Worm (Caenorhabditis elegans) whole organism, L2 larva: ENCODE results near the gene nep-12.

Experiments
- alr-1 ChIP-seq: fragments of 150-350 bp; optimal IDR thresholded peaks from 2 replicates; lab custom pipeline; 2014; ENCODE audit warnings: missing biosample characterization, missing genetic modification characterization
- blmp-1 ChIP-seq: sonication (generic microtip); optimal IDR thresholded peaks from 2 replicates; lab custom pipeline; 2017; ENCODE audit warnings: missing genetic modification characterization, mild to moderate bottlenecking, missing compliant biosample characterization, antibody characterized with exemption, moderate library complexity; ENCODE audit not compliant: insufficient read depth
- lsy-2 ChIP-seq, 2 experiments: fragments of 150-350 bp in 1 of 2; sonication (generic microtip) in 1 of 2; optimal IDR thresholded peaks; 2 replicates each; lab custom pipeline; 2014 to 2017; ENCODE audit warnings: missing biosample characterization in 2 of 2, missing genetic modification characterization in 2 of 2
- nhr-21 ChIP-seq: fragments of 150-350 bp; optimal IDR thresholded peaks from 2 replicates; lab custom pipeline; 2014; ENCODE audit warnings: missing biosample characterization, missing genetic modification characterization
- unc-55 ChIP-seq: fragments of 150-350 bp; sonication (generic microtip); optimal IDR thresholded peaks from 3 replicates; lab custom pipeline; 2014; ENCODE audit warnings: missing biosample characterization, missing genetic modification reagents, missing genetic modification characterization

Gene nep-12

ce11 chrII:4726120-4726519 lies 58.2 kb downstream of the nep-12 start, which contains the start of gene F10G7.10:
TSS of gene F10G7.10 (minus strand) at chrII:4726264.
- peak in 1 of 2 experiments; percentile 35 for TF ChIP-seq lsy-2 (tag; optimal IDR thresholded peaks at IDR 0.05; lab: Kevin White, UChicago)
- TF ChIP-seq unc-55 = peak; percentile 24
- no peak for TF ChIP-seq alr-1
- no peak for TF ChIP-seq blmp-1 (tag; lab: Kevin White, UChicago)
- no peak for TF ChIP-seq nhr-21 (tag; lab: Kevin White, UChicago)
